Worm (Caenorhabditis elegans): ENCODE results near the gene sams-1.
A peak's percentile ranks its signal among the peaks of the same experiment; 100 is the strongest.

The sams-1 gene

DNA sequence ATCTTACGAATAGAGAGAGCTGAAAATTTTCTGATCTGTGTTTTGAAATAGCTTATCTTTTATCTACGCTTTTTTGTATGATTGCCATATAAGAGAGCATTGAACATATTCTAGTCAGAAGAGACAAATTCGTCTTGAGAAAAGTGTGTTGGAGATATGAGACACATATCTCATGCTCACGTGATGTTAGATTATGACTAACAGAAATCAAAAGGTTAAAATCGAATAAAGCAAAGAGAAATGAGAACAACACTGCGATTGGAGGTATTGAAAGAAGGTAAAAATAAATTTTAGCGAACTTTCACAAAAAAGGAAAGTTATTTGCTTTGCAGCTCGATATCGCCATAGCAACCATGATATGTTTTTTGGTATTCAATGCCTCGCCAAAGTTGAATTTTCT is 16.3 kb downstream of the sams-1 start, which contains the start of gene nhr-167 (continued):
- TF ChIP-seq tbx-2 (tag; optimal IDR thresholded peaks at IDR 0.05) (no peak), sptf-1 (tag; optimal IDR thresholded peaks at IDR 0.05) (no peak), swsn-7 (tag; optimal IDR thresholded peaks at IDR 0.05) (peak; percentile 0), Y116A8C.19 (tag; optimal IDR thresholded peaks at IDR 0.05; ENCODE audit: borderline replicate concordance) (no peak), zag-1 (tag; optimal IDR thresholded peaks at IDR 0.05) (no peak), F16B12.6 (tag; optimal IDR thresholded peaks at IDR 0.05) (no peak), hlh-17 (GFP tag; optimal IDR thresholded peaks at IDR 0.05; ENCODE audit: borderline replicate concordance) (no peak), isw-1 (GFP tag; IDR thresholded peaks at IDR 0.05) (no peak), nhr-84 (tag; optimal IDR thresholded peaks at IDR 0.05) (no peak), egl-13 (tag; optimal IDR thresholded peaks at IDR 0.05) (no peak), ces-1 (GFP tag; optimal IDR thresholded peaks at IDR 0.05) (no peak), nhr-71 (tag; optimal IDR thresholded peaks at IDR 0.05) (no peak), unc-98 (GFP tag; IDR thresholded peaks at IDR 0.05) (no peak), snu-23 (GFP tag; optimal IDR thresholded peaks at IDR 0.05) (no peak), elt-2 (tag; optimal IDR thresholded peaks at IDR 0.05) (no peak), pag-3 (tag; optimal IDR thresholded peaks at IDR 0.05; ENCODE audit: borderline replicate concordance, insufficient read depth) (no peak), efl-1 (optimal IDR thresholded peaks at IDR 0.05) (no peak), efl-1 (GFP tag; optimal IDR thresholded peaks at IDR 0.05 in 1 of 2) (peak in 1 of 2 experiments; percentile 77), ceh-63 (GFP tag; optimal IDR thresholded peaks at IDR 0.05) (no peak), unc-62 (GFP tag; optimal IDR thresholded peaks at IDR 0.05) (no peak), snpc-4 (tag; optimal IDR thresholded peaks at IDR 0.05) (no peak), C16A3.4 (tag; optimal IDR thresholded peaks at IDR 0.05) (no peak), mef-2 (tag; optimal IDR thresholded peaks at IDR 0.05) (no peak), vab-15 (tag; optimal IDR thresholded peaks at IDR 0.05) (no peak), egl-27 (tag; optimal IDR thresholded peaks at IDR 0.05) (no peak), nhr-12 (tag; optimal IDR thresholded peaks at IDR 0.05) (no peak), ztf-11 (tag; optimal IDR thresholded peaks at IDR 0.05) (no peak)

- no peak for TF ChIP-seq elt-2 (tag; optimal IDR thresholded peaks at IDR 0.05)
- no peak for TF ChIP-seq C04F5.9 (tag; optimal IDR thresholded peaks at IDR 0.05)
- no peak for TF ChIP-seq rnt-1 (tag; optimal IDR thresholded peaks at IDR 0.05)
Observed at ce11 chrX:11983576-11984061, 17.9 kb downstream of the sams-1 start, which contains the start of gene C49F5.3. Gene C49F5.3, minus strand, starts transcription at chrX:11983626.

ce11 chrX:11985887-11986286 is 20.1 kb downstream of the sams-1 start, which contains the start of gene C49F5.5:
Gene C49F5.5, plus strand, starts transcription at chrX:11986187.
- no peak for TF ChIP-seq Y116A8C.19 (tag; optimal IDR thresholded peaks at IDR 0.05; ENCODE audit: borderline replicate concordance)
- no peak for TF ChIP-seq ceh-63 (GFP tag; optimal IDR thresholded peaks at IDR 0.05)
- no peak for TF ChIP-seq mab-9 (GFP tag; IDR thresholded peaks at IDR 0.05)
- TF ChIP-seq dpl-1 (GFP tag; optimal IDR thresholded peaks at IDR 0.05): no peak
- TF ChIP-seq unc-30 (tag; optimal IDR thresholded peaks at IDR 0.05): no peak
- TF ChIP-seq unc-86 (tag; optimal IDR thresholded peaks at IDR 0.05): no peak
- TF ChIP-seq unc-130 (tag; optimal IDR thresholded peaks at IDR 0.05): no peak
- no peak for TF ChIP-seq dsc-1 (tag; optimal IDR thresholded peaks at IDR 0.05)
- TF ChIP-seq hlh-17 (GFP tag; optimal IDR thresholded peaks at IDR 0.05; ENCODE audit: borderline replicate concordance): no peak
- TF ChIP-seq zag-1 (tag; optimal IDR thresholded peaks at IDR 0.05): no peak
- no peak for TF ChIP-seq nhr-20 (tag; optimal IDR thresholded peaks at IDR 0.05)
- no peak for TF ChIP-seq ets-5 (GFP tag; IDR thresholded peaks at IDR 0.05)
- no peak for TF ChIP-seq sptf-1 (tag; optimal IDR thresholded peaks at IDR 0.05)
- no peak for TF ChIP-seq nhr-237 (tag; optimal IDR thresholded peaks at IDR 0.05)

All from whole organism, L1 larva.